Worm (Caenorhabditis elegans): ENCODE data around the gene C50F4.6.

The C50F4.6 gene

DNA sequence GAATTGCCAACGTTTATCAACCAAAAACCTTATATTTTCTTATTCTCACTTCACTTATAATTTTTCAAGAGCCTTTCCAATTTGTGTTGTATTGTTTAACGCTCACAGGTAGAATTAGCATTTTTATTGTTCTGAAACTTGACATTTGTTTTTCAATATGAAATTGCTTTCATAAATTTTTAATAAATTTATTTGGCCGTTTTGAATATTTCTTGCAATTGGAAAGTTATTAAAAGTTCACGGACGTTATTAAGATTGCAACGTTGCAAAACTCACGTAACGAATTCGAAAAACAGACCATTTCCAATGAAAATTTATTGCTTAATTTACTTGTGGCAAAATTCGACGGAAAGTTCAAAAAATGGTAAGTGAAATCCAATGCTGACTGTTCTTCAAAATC, 44.4 kb downstream of the C50F4.6 start, which contains the start of gene K09G1.2:
Gene K09G1.2 (plus strand): TSS at position 301 of the 400 bp plus-strand sequence.
- TF ChIP-seq dox-1 (GFP tag; IDR thresholded peaks at IDR 0.05), result no peak
- no peak for TF ChIP-seq Y53G8AR.9 (GFP tag; conservative IDR thresholded peaks at IDR 0.05)
- no peak for TF ChIP-seq mxl-1 (tag; optimal IDR thresholded peaks at IDR 0.05)
- TF ChIP-seq egl-44 (GFP tag; IDR thresholded peaks at IDR 0.05), result no peak
- TF ChIP-seq rpc-1 (optimal IDR thresholded peaks at IDR 0.05), result no peak
- TF ChIP-seq rpc-1 (tag; optimal IDR thresholded peaks at IDR 0.05), result no peak

Data from whole organism, young adult.